Fruit fly (Drosophila melanogaster): ENCODE measurements around the gene TotE.
A peak's percentile ranks its signal among the peaks of the same experiment; 100 is the strongest.

TotE gene

DNA sequence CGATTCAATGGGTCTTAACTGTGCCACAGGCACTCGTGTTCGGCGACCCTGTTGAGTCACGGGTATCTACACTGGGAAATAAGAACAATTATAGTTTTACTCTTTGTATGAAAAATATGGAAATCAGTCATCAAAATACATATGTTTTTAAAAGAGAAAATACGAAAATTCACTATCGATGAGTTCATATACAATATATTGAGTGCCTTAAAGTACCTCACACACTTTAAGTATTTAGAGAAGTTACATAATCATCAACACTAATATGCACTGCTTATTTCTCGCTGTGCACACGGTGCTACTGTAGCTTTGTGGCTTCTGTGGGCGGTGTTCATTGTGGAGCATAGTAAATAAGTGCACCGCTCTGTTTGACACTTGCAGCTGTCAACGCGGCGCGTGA is 28.9 kb downstream of the TotE start (continued):
- TF ChIP-seq Xbp1 (GFP tag; optimal IDR thresholded peaks at IDR 0.05) (peak; percentile 22), CG14860 (GFP tag; IDR thresholded peaks at IDR 0.05; ENCODE audit: partially characterized antibody) (no peak), Hr51 (GFP tag; optimal IDR thresholded peaks at IDR 0.05) (peak in 1 of 2 experiments; percentile 21), CG30403 (GFP tag; optimal IDR thresholded peaks at IDR 0.05) (peak; percentile 31), CG11504 (tag; optimal IDR thresholded peaks at IDR 0.05) (peak; percentile 3), Eip74EF (GFP tag; optimal IDR thresholded peaks at IDR 0.05) (peak in 1 of 2 experiments; percentile 12), chif (GFP tag; optimal IDR thresholded peaks at IDR 0.05) (peak; percentile 14 to 22), CG30431 (GFP tag; optimal IDR thresholded peaks at IDR 0.05) (no peak), CG17912 (GFP tag; optimal IDR thresholded peaks at IDR 0.05) (no peak), Oli (tag; optimal IDR thresholded peaks at IDR 0.05) (peak; percentile 39), ems (GFP tag; optimal IDR thresholded peaks at IDR 0.05) (no peak), ro (GFP tag; IDR thresholded peaks at IDR 0.05) (no peak), HLH3B (GFP tag; IDR thresholded peaks at IDR 0.05) (no peak), jumu (GFP tag; optimal IDR thresholded peaks at IDR 0.05) (peak; percentile 8), CG2116 (GFP tag; optimal IDR thresholded peaks at IDR 0.05) (no peak), CG13296 (GFP tag; optimal IDR thresholded peaks at IDR 0.05) (no peak), CG10267 (tag; optimal IDR thresholded peaks at IDR 0.05) (peak; percentile 43), cwo (GFP tag; optimal IDR thresholded peaks at IDR 0.05) (no peak), Six4 (GFP tag; optimal IDR thresholded peaks at IDR 0.05) (peak; percentile 16), crc (GFP tag; optimal IDR thresholded peaks at IDR 0.05) (no peak), CG2712 (tag; optimal IDR thresholded peaks at IDR 0.05) (peak; percentile 74), D19A (tag; optimal IDR thresholded peaks at IDR 0.05) (peak; percentile 42), Rx (GFP tag; IDR thresholded peaks at IDR 0.05) (0 out of 2 replicates have a peak, but pooled peaks have one; percentile 12), PHDP (tag; optimal IDR thresholded peaks at IDR 0.05) (peak; percentile 20), CG1603 (tag; optimal IDR thresholded peaks at IDR 0.05) (peak; percentile 68), dati (GFP tag; IDR thresholded peaks at IDR 0.05) (no peak), CG30020 (tag; optimal IDR thresholded peaks at IDR 0.05) (no peak), gem (tag; optimal IDR thresholded peaks at IDR 0.05) (peak; percentile 64), gcm (GFP tag; optimal IDR thresholded peaks at IDR 0.05) (peak; percentile 2), CG12219 (GFP tag; optimal IDR thresholded peaks at IDR 0.05) (peak; percentile 2), CG33557 (GFP tag; optimal IDR thresholded peaks at IDR 0.05) (peak; percentile 29), fd96Cb (tag; optimal IDR thresholded peaks at IDR 0.05) (peak; percentile 56), Vsx1 (GFP tag; optimal IDR thresholded peaks at IDR 0.05) (peak; percentile 11), CG31441 (GFP tag; IDR thresholded peaks at IDR 0.05) (peak; percentile 53), maf-S (GFP tag; optimal IDR thresholded peaks at IDR 0.05) (no peak), stc (GFP tag; IDR thresholded peaks at IDR 0.05) (0 out of 2 replicates have a peak, but pooled peaks have one; percentile 27), Ssrp (tag; optimal IDR thresholded peaks at IDR 0.05) (peak; percentile 46), p53 (GFP tag; optimal IDR thresholded peaks at IDR 0.05) (no peak), fd3F (GFP tag; optimal IDR thresholded peaks at IDR 0.05) (no peak), Hsf (GFP tag; optimal IDR thresholded peaks at IDR 0.05) (peak; percentile 21), Mes4 (GFP tag; optimal IDR thresholded peaks at IDR 0.05) (peak; percentile 4), bab2 (GFP tag; optimal IDR thresholded peaks at IDR 0.05) (peak; percentile 10), ci (GFP tag; IDR thresholded peaks at IDR 0.05) (peak; percentile 46; the same call in 1 of the 3 replicates), ken (GFP tag; IDR thresholded peaks at IDR 0.05) (peak; percentile 63; the same call in 1 of the 3 replicates), trem (tag; optimal IDR thresholded peaks at IDR 0.05) (peak; percentile 25), zfh1 (GFP tag; IDR thresholded peaks at IDR 0.05) (0 out of 3 replicates have a peak, but pooled peaks have one; percentile 12), CG8924 (tag; optimal IDR thresholded peaks at IDR 0.05) (peak; percentile 36), unc-4 (GFP tag; IDR thresholded peaks at IDR 0.05; ENCODE audit: partially characterized antibody) (no peak), CG10431 (GFP tag; optimal IDR thresholded peaks at IDR 0.05) (no peak), CG9437 (GFP tag; optimal IDR thresholded peaks at IDR 0.05) (peak; percentile 32)

Data from whole organism, embryonic.